ENCODE assay signal across 1 fruit fly cellular context in the genomic region with DNA sequence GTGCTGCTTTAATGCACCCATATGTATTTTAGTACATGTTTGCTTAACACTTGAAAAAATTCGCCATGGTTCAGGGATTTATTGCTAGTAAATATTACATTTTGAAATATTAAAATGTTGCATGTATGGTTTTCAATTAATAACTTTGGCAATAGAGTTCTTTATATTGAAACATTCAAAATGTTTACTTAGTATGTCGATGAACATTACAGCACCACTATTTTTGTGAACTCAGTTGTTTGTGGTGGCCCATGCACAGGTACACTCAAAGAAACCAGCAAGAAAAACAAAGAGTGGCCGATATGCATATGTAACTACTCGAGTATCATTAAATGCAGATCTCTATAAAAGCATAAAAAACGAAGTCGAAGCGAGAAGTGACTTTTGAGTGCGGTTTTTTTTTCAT.
TF ChIP-seq lines count a peak whose summit lies in the region.

No protein-coding gene starts in this region.

TF ChIP-seq in whole organism, embryonic, 481 proteins besides CTCF, POLR2A, EP300 and RAD21 (continued from another document and continues in another):
- TF ChIP-seq CG10147 (GFP tag; optimal IDR thresholded peaks at IDR 0.05; lab: Kevin White, UChicago) = peak; percentile 18
- TF ChIP-seq CrebB (tag; optimal IDR thresholded peaks at IDR 0.05; lab: Kevin White, UChicago) = no peak
- no peak for TF ChIP-seq tll (GFP tag; optimal IDR thresholded peaks at IDR 0.05; lab: Kevin White, UChicago)
- TF ChIP-seq pum (GFP tag; optimal IDR thresholded peaks at IDR 0.05; lab: Kevin White, UChicago) = peak; percentile 51
- TF ChIP-seq NK7.1 (GFP tag; optimal IDR thresholded peaks at IDR 0.05; lab: Kevin White, UChicago) = peak; percentile 35
- peak; percentile 23 for TF ChIP-seq Lhr (GFP tag; optimal IDR thresholded peaks at IDR 0.05; lab: Kevin White, UChicago)
- TF ChIP-seq CG33213 (GFP tag; optimal IDR thresholded peaks at IDR 0.05; lab: Kevin White, UChicago) = no peak
- peak; percentile 30 for TF ChIP-seq tin (GFP tag; optimal IDR thresholded peaks at IDR 0.05; lab: Kevin White, UChicago)
- TF ChIP-seq tx (GFP tag; optimal IDR thresholded peaks at IDR 0.05; lab: Kevin White, UChicago) = peak; percentile 4
- peak; percentile 47; the same call in 1 of the 2 replicates for TF ChIP-seq ssp (GFP tag; IDR thresholded peaks at IDR 0.05; lab: Robert Waterston, UW)
- peak; percentile 5 for TF ChIP-seq lilli (GFP tag; optimal IDR thresholded peaks at IDR 0.05; lab: Kevin White, UChicago)
- peak; percentile 78 for TF ChIP-seq ATbp (GFP tag; optimal IDR thresholded peaks at IDR 0.05; lab: Kevin White, UChicago)
- 0 out of 2 replicates have a peak, but pooled peaks have one; percentile 25 for TF ChIP-seq ap (GFP tag; IDR thresholded peaks at IDR 0.05; lab: Robert Waterston, UW)
- TF ChIP-seq TFAM (GFP tag; optimal IDR thresholded peaks at IDR 0.05; lab: Kevin White, UChicago) = peak; percentile 41
- TF ChIP-seq CG9876 (GFP tag; optimal IDR thresholded peaks at IDR 0.05; lab: Kevin White, UChicago) = no peak
- TF ChIP-seq ara (GFP tag; IDR thresholded peaks at IDR 0.05; lab: Robert Waterston, UW) = peak; percentile 56; the same call in 1 of the 2 replicates
- TF ChIP-seq CG6689 (GFP tag; IDR thresholded peaks at IDR 0.05; lab: Robert Waterston, UW) = peak; percentile 79
- peak; percentile 16 for TF ChIP-seq Hmr (GFP tag; optimal IDR thresholded peaks at IDR 0.05; lab: Kevin White, UChicago)
- TF ChIP-seq insv (GFP tag; optimal IDR thresholded peaks at IDR 0.05; lab: Kevin White, UChicago) = no peak
- peak; percentile 4 for TF ChIP-seq Side (GFP tag; optimal IDR thresholded peaks at IDR 0.05; lab: Kevin White, UChicago)
- no peak for TF ChIP-seq Scr (GFP tag; IDR thresholded peaks at IDR 0.05; lab: Robert Waterston, UW; ENCODE audit: partially characterized antibody)
- no peak for TF ChIP-seq Bgb (GFP tag; IDR thresholded peaks at IDR 0.05; lab: Robert Waterston, UW; ENCODE audit: partially characterized antibody)
- TF ChIP-seq gcm2 (GFP tag; optimal IDR thresholded peaks at IDR 0.05; lab: Kevin White, UChicago) = peak; percentile 10
- peak; percentile 35; the same call in 1 of the 3 replicates for TF ChIP-seq CG34422 (GFP tag; IDR thresholded peaks at IDR 0.05; lab: Robert Waterston, UW)
- TF ChIP-seq ERR (GFP tag; optimal IDR thresholded peaks at IDR 0.05; lab: Kevin White, UChicago) = no peak
- no peak for TF ChIP-seq mirr (GFP tag; optimal IDR thresholded peaks at IDR 0.05; lab: Kevin White, UChicago)
- peak; percentile 29; the same call in 1 of the 3 replicates for TF ChIP-seq Aef1 (GFP tag; IDR thresholded peaks at IDR 0.05; lab: Robert Waterston, UW)
- TF ChIP-seq GATAe (GFP tag; conservative IDR thresholded peaks at IDR 0.05; lab: Robert Waterston, UW) = no peak
- peak; percentile 88 for TF ChIP-seq Ets65A (GFP tag; lab: Kevin White, UChicago)
- TF ChIP-seq cato (GFP tag; optimal IDR thresholded peaks at IDR 0.05; lab: Kevin White, UChicago; ENCODE audit: borderline replicate concordance) = no peak
- TF ChIP-seq CG2120 (GFP tag; optimal IDR thresholded peaks at IDR 0.05; lab: Kevin White, UChicago) = no peak
- TF ChIP-seq caup (GFP tag; optimal IDR thresholded peaks at IDR 0.05; lab: Kevin White, UChicago; ENCODE audit: severe bottlenecking) = no peak
- TF ChIP-seq lov (optimal IDR thresholded peaks at IDR 0.05; lab: Kevin White, UChicago) = no peak
- 0 out of 3 replicates have a peak, but pooled peaks have one; percentile 15 for TF ChIP-seq lov (GFP tag; IDR thresholded peaks at IDR 0.05; lab: Robert Waterston, UW)
- peak; percentile 39; the same call in 1 of the 2 replicates for TF ChIP-seq CG32532 (GFP tag; IDR thresholded peaks at IDR 0.05; lab: Robert Waterston, UW)
- TF ChIP-seq trem (tag; optimal IDR thresholded peaks at IDR 0.05; lab: Kevin White, UChicago) = peak; percentile 64
- TF ChIP-seq CG5245 (GFP tag; optimal IDR thresholded peaks at IDR 0.05; lab: Kevin White, UChicago) = peak; percentile 11
- no peak for TF ChIP-seq CG11456 (GFP tag; IDR thresholded peaks at IDR 0.05; lab: Robert Waterston, UW)
- no peak for TF ChIP-seq CG7928 (GFP tag; optimal IDR thresholded peaks at IDR 0.05; lab: Kevin White, UChicago)
- TF ChIP-seq CG3838 (GFP tag; optimal IDR thresholded peaks at IDR 0.05; lab: Kevin White, UChicago) = peak; percentile 18
- no peak for TF ChIP-seq Kr (GFP tag; optimal IDR thresholded peaks at IDR 0.05; lab: Kevin White, UChicago)
- peak; percentile 65 for TF ChIP-seq CG10366 (GFP tag; IDR thresholded peaks at IDR 0.05; lab: Robert Waterston, UW)
- peak; percentile 65 for TF ChIP-seq CG17385 (GFP tag; optimal IDR thresholded peaks at IDR 0.05; lab: Kevin White, UChicago)
- peak; percentile 52 for TF ChIP-seq CG12071 (GFP tag; optimal IDR thresholded peaks at IDR 0.05; lab: Kevin White, UChicago)
- peak; percentile 25 for TF ChIP-seq CG12769 (tag; optimal IDR thresholded peaks at IDR 0.05; lab: Kevin White, UChicago)
- TF ChIP-seq mam (GFP tag; optimal IDR thresholded peaks at IDR 0.05; lab: Kevin White, UChicago) = peak; percentile 30
- peak; percentile 43 for TF ChIP-seq CG9817 (tag; optimal IDR thresholded peaks at IDR 0.05; lab: Kevin White, UChicago)
- peak; percentile 59; the same call in 1 of the 2 replicates for TF ChIP-seq CG5953 (GFP tag; IDR thresholded peaks at IDR 0.05; lab: Robert Waterston, UW)
- TF ChIP-seq C15 (GFP tag; IDR thresholded peaks at IDR 0.05; lab: Robert Waterston, UW) = no peak
- TF ChIP-seq grau (tag; optimal IDR thresholded peaks at IDR 0.05; lab: Kevin White, UChicago) = peak; percentile 65
- peak; percentile 43 for TF ChIP-seq CG30431 (GFP tag; optimal IDR thresholded peaks at IDR 0.05; lab: Kevin White, UChicago)
- no peak for TF ChIP-seq B-H2 (GFP tag; optimal IDR thresholded peaks at IDR 0.05; lab: Kevin White, UChicago)
- TF ChIP-seq HHEX (GFP tag; optimal IDR thresholded peaks at IDR 0.05; lab: Kevin White, UChicago) = peak; percentile 37
- TF ChIP-seq Atf-2 (GFP tag; optimal IDR thresholded peaks at IDR 0.05; lab: Kevin White, UChicago) = peak; percentile 55
- TF ChIP-seq CG5180 (GFP tag; optimal IDR thresholded peaks at IDR 0.05; lab: Kevin White, UChicago) = peak; percentile 66
- peak; percentile 77 for TF ChIP-seq CG11695 (GFP tag; IDR thresholded peaks at IDR 0.05; lab: Robert Waterston, UW)
- TF ChIP-seq dan (GFP tag; IDR thresholded peaks at IDR 0.05; lab: Robert Waterston, UW) = 0 out of 2 replicates have a peak, but pooled peaks have one; percentile 50
- TF ChIP-seq h (optimal IDR thresholded peaks at IDR 0.05; lab: Kevin White, UChicago) = no peak
- TF ChIP-seq Atf6 (GFP tag; IDR thresholded peaks at IDR 0.05; lab: Robert Waterston, UW) = peak; percentile 25; the same call in 1 of the 2 replicates
- TF ChIP-seq CG7839 (tag; optimal IDR thresholded peaks at IDR 0.05; lab: Kevin White, UChicago) = peak; percentile 79
- TF ChIP-seq H2.0 (GFP tag; IDR thresholded peaks at IDR 0.05; lab: Robert Waterston, UW) = peak; percentile 41; the same call in 1 of the 2 replicates
- TF ChIP-seq ac (GFP tag; optimal IDR thresholded peaks at IDR 0.05; lab: Kevin White, UChicago) = no peak
- TF ChIP-seq CG3065 (GFP tag; optimal IDR thresholded peaks at IDR 0.05; lab: Kevin White, UChicago) = no peak
- peak; percentile 40 for TF ChIP-seq CG8290 (GFP tag; optimal IDR thresholded peaks at IDR 0.05; lab: Kevin White, UChicago)
- no peak for TF ChIP-seq CG8290 (tag; optimal IDR thresholded peaks at IDR 0.05; lab: Kevin White, UChicago)
- TF ChIP-seq Hey (tag; optimal IDR thresholded peaks at IDR 0.05; lab: Kevin White, UChicago) = no peak
- TF ChIP-seq CG17612 (GFP tag; IDR thresholded peaks at IDR 0.05; lab: Robert Waterston, UW) = no peak
- TF ChIP-seq bcd (GFP tag; optimal IDR thresholded peaks at IDR 0.05; lab: Kevin White, UChicago) = peak; percentile 43
- no peak for TF ChIP-seq CG14860 (GFP tag; IDR thresholded peaks at IDR 0.05; lab: Robert Waterston, UW; ENCODE audit: partially characterized antibody)
- peak; percentile 40 for TF ChIP-seq CG16863 (GFP tag; optimal IDR thresholded peaks at IDR 0.05; lab: Kevin White, UChicago)
- TF ChIP-seq eve (GFP tag; optimal IDR thresholded peaks at IDR 0.05; lab: Kevin White, UChicago) = peak in 1 of 2 experiments; percentile 84
- peak; percentile 41 for TF ChIP-seq nom (GFP tag; optimal IDR thresholded peaks at IDR 0.05; lab: Kevin White, UChicago)
- TF ChIP-seq aop (GFP tag; IDR thresholded peaks at IDR 0.05; lab: Robert Waterston, UW) = no peak
- no peak for TF ChIP-seq ato (GFP tag; IDR thresholded peaks at IDR 0.05; lab: Robert Waterston, UW; ENCODE audit: partially characterized antibody)
- TF ChIP-seq CG30403 (GFP tag; optimal IDR thresholded peaks at IDR 0.05; lab: Kevin White, UChicago) = peak; percentile 68
- TF ChIP-seq bigmax (GFP tag; optimal IDR thresholded peaks at IDR 0.05; lab: Kevin White, UChicago) = no peak
- TF ChIP-seq CG11085 (GFP tag; IDR thresholded peaks at IDR 0.05; lab: Robert Waterston, UW) = no peak
- peak; percentile 89 for TF ChIP-seq dmrt99B (tag; optimal IDR thresholded peaks at IDR 0.05; lab: Kevin White, UChicago)
- TF ChIP-seq CG18619 (GFP tag; optimal IDR thresholded peaks at IDR 0.05; lab: Kevin White, UChicago) = peak; percentile 55
- peak; percentile 41 for TF ChIP-seq Dad (GFP tag; optimal IDR thresholded peaks at IDR 0.05; lab: Kevin White, UChicago)
- TF ChIP-seq sisA (GFP tag; IDR thresholded peaks at IDR 0.05; lab: Robert Waterston, UW) = peak; percentile 77
- peak; percentile 81 for TF ChIP-seq Oli (tag; optimal IDR thresholded peaks at IDR 0.05; lab: Kevin White, UChicago)
- no peak for TF ChIP-seq Sry-β (GFP tag; optimal IDR thresholded peaks at IDR 0.05; lab: Kevin White, UChicago)
- peak; percentile 81 for TF ChIP-seq Sox100B (GFP tag; optimal IDR thresholded peaks at IDR 0.05; lab: Kevin White, UChicago)
- peak; percentile 44 for TF ChIP-seq CG12236 (GFP tag; optimal IDR thresholded peaks at IDR 0.05; lab: Kevin White, UChicago)
- TF ChIP-seq CG15269 (tag; optimal IDR thresholded peaks at IDR 0.05; lab: Kevin White, UChicago) = peak; percentile 72
- peak; percentile 47 for TF ChIP-seq CG10654 (GFP tag; optimal IDR thresholded peaks at IDR 0.05; lab: Kevin White, UChicago)
- TF ChIP-seq HmgD (GFP tag; optimal IDR thresholded peaks at IDR 0.05; lab: Kevin White, UChicago) = no peak
- TF ChIP-seq ro (GFP tag; IDR thresholded peaks at IDR 0.05; lab: Robert Waterston, UW) = 0 out of 2 replicates have a peak, but pooled peaks have one; percentile 19
- no peak for TF ChIP-seq zfh2 (GFP tag; optimal IDR thresholded peaks at IDR 0.05; lab: Kevin White, UChicago)
- no peak for TF ChIP-seq luna (GFP tag; optimal IDR thresholded peaks at IDR 0.05; lab: Kevin White, UChicago)
- peak; percentile 87 for TF ChIP-seq Sox102F (GFP tag; optimal IDR thresholded peaks at IDR 0.05; lab: Kevin White, UChicago)
- peak; percentile 63 for TF ChIP-seq tgo (GFP tag; IDR thresholded peaks at IDR 0.05; lab: Robert Waterston, UW)
- no peak for TF ChIP-seq Lpt (GFP tag; optimal IDR thresholded peaks at IDR 0.05; lab: Kevin White, UChicago)
- TF ChIP-seq Adf1 (GFP tag; IDR thresholded peaks at IDR 0.05; lab: Robert Waterston, UW) = no peak
- peak; percentile 83 for TF ChIP-seq phol (tag; optimal IDR thresholded peaks at IDR 0.05; lab: Kevin White, UChicago)
- TF ChIP-seq gem (tag; optimal IDR thresholded peaks at IDR 0.05; lab: Kevin White, UChicago) = peak; percentile 82
- TF ChIP-seq tna (GFP tag; IDR thresholded peaks at IDR 0.05; lab: Robert Waterston, UW; ENCODE audit: partially characterized antibody) = no peak
- TF ChIP-seq al (GFP tag; IDR thresholded peaks at IDR 0.05; lab: Robert Waterston, UW) = no peak
- peak; percentile 44 for TF ChIP-seq NfI (GFP tag; optimal IDR thresholded peaks at IDR 0.05; lab: Kevin White, UChicago)
- TF ChIP-seq chn (GFP tag; optimal IDR thresholded peaks at IDR 0.05; lab: Kevin White, UChicago) = peak; percentile 56
- TF ChIP-seq knrl (GFP tag; IDR thresholded peaks at IDR 0.05; lab: Robert Waterston, UW; ENCODE audit: partially characterized antibody) = no peak
- TF ChIP-seq H15 (GFP tag; IDR thresholded peaks at IDR 0.05; lab: Robert Waterston, UW) = no peak; the same call in 2 of the 3 replicates
- TF ChIP-seq br (optimal IDR thresholded peaks at IDR 0.05; lab: Kevin White, UChicago) = no peak
- TF ChIP-seq Oaz (GFP tag; IDR thresholded peaks at IDR 0.05; lab: Robert Waterston, UW) = no peak
- TF ChIP-seq crc (GFP tag; optimal IDR thresholded peaks at IDR 0.05; lab: Kevin White, UChicago) = no peak
- no peak for TF ChIP-seq CG6791 (GFP tag; IDR thresholded peaks at IDR 0.05; lab: Robert Waterston, UW; ENCODE audit: partially characterized antibody)
- TF ChIP-seq ab (GFP tag; optimal IDR thresholded peaks at IDR 0.05; lab: Kevin White, UChicago) = no peak
- TF ChIP-seq Opbp (GFP tag; IDR thresholded peaks at IDR 0.05; lab: Robert Waterston, UW; ENCODE audit: partially characterized antibody) = no peak
- TF ChIP-seq usp (GFP tag; optimal IDR thresholded peaks at IDR 0.05; lab: Kevin White, UChicago) = no peak
- peak; percentile 52 for TF ChIP-seq kah (GFP tag; optimal IDR thresholded peaks at IDR 0.05; lab: Kevin White, UChicago)
- peak; percentile 7 for TF ChIP-seq CG6765 (GFP tag; optimal IDR thresholded peaks at IDR 0.05; lab: Kevin White, UChicago)
- peak; percentile 54 for TF ChIP-seq CG14050 (GFP tag; IDR thresholded peaks at IDR 0.05; lab: Robert Waterston, UW)
- TF ChIP-seq Rfx (GFP tag; IDR thresholded peaks at IDR 0.05; lab: Robert Waterston, UW) = peak; percentile 29; the same call in 1 of the 2 replicates
- no peak for TF ChIP-seq trh (GFP tag; optimal IDR thresholded peaks at IDR 0.05; lab: Kevin White, UChicago)
- peak; percentile 59 for TF ChIP-seq zen (tag; optimal IDR thresholded peaks at IDR 0.05; lab: Kevin White, UChicago)
- peak; percentile 67 for TF ChIP-seq CG33557 (GFP tag; optimal IDR thresholded peaks at IDR 0.05; lab: Kevin White, UChicago)
- TF ChIP-seq CG31224 (GFP tag; IDR thresholded peaks at IDR 0.05; lab: Robert Waterston, UW) = no peak
- TF ChIP-seq CG1603 (tag; optimal IDR thresholded peaks at IDR 0.05; lab: Kevin White, UChicago) = peak; percentile 64
- TF ChIP-seq CG14965 (GFP tag; optimal IDR thresholded peaks at IDR 0.05; lab: Kevin White, UChicago; ENCODE audit: borderline replicate concordance) = no peak
- peak; percentile 44 for TF ChIP-seq CG9609 (GFP tag; optimal IDR thresholded peaks at IDR 0.05; lab: Kevin White, UChicago)
- TF ChIP-seq CG4707 (GFP tag; optimal IDR thresholded peaks at IDR 0.05; lab: Kevin White, UChicago) = peak; percentile 52
- no peak for TF ChIP-seq D (optimal IDR thresholded peaks at IDR 0.05; lab: Kevin White, UChicago)
- peak; percentile 63 for TF ChIP-seq D (GFP tag; optimal IDR thresholded peaks at IDR 0.05; lab: Kevin White, UChicago)
- no peak for TF ChIP-seq D19B (GFP tag; optimal IDR thresholded peaks at IDR 0.05; lab: Kevin White, UChicago)
